Worm (Caenorhabditis elegans): Measurements from ENCODE around the gene hpo-36.

DNA sequence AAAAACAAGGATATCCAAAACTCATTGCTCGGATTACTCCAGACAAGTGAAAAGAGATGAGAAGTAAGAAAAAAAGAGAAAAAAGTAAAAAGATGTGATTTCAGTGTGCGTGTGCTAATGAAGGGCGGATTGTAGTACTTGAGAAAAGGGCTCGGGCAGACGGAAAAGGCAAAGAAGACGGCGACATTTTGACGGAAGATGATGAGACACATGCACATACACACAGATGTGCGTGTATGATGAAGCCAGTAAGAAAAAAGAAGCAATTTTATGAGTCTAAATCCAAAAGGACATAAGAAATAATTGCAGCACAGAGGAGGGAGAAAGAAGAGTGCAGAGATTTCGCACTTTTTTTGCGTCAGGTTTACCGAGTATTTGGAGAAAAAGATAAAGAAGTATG lies 49.3 kb upstream of the hpo-36 start:
- TF ChIP-seq fkh-10 (GFP tag; optimal IDR thresholded peaks at IDR 0.05) (peak; percentile 68), cey-2 (tag; optimal IDR thresholded peaks at IDR 0.05; ENCODE audit: borderline replicate concordance, insufficient read depth) (no peak), vab-7 (GFP tag; IDR thresholded peaks at IDR 0.05) (no peak), ztf-11 (tag; optimal IDR thresholded peaks at IDR 0.05) (no peak), nhr-41 (GFP tag; IDR thresholded peaks at IDR 0.05) (no peak), lin-13 (GFP tag; optimal IDR thresholded peaks at IDR 0.05) (no peak), nhr-77 (tag; optimal IDR thresholded peaks at IDR 0.05) (no peak), aly-2 (tag; optimal IDR thresholded peaks at IDR 0.05) (no peak), pha-4 (GFP tag; IDR thresholded peaks at IDR 0.05) (no peak), pha-4 (tag; optimal IDR thresholded peaks at IDR 0.05) (no peak), unc-130 (GFP tag; optimal IDR thresholded peaks at IDR 0.05) (no peak)
